Fruit fly (Drosophila melanogaster) whole organism, embryonic: ENCODE results near the gene TwdlM.

Source experiments
- CG12659 ChIP-seq: fragments of 200-800 bp; sonication (Bioruptor generic); optimal IDR thresholded peaks from 3 replicates; lab custom pipeline; 2017; ENCODE audit warnings: mild to moderate bottlenecking, missing biosample characterization, missing genetic modification reagents, missing genetic modification characterization
- CG2712 ChIP-seq: fragments of 200-800 bp; optimal IDR thresholded peaks from 3 replicates; lab custom pipeline; 2019; ENCODE audit warnings: missing biosample characterization, mild to moderate bottlenecking, missing genetic modification characterization, moderate library complexity
- CG30020 ChIP-seq: fragments of 200-800 bp; optimal IDR thresholded peaks from 2 replicates; lab custom pipeline; 2019; ENCODE audit warnings: missing biosample characterization, mild to moderate bottlenecking, missing genetic modification characterization, moderate library complexity
- Side ChIP-seq: fragments of 200-800 bp; sonication (Bioruptor generic); optimal IDR thresholded peaks from 2 replicates; lab custom pipeline; 2016; ENCODE audit warnings: missing biosample characterization, missing genetic modification characterization
- cad ChIP-seq: fragments of >200 bp; optimal IDR thresholded peaks from 2 replicates; lab custom pipeline; 2017; ENCODE audit warnings: missing biosample characterization, missing genetic modification characterization
- gsb-n ChIP-seq: fragments of 200-800 bp; sonication (Bioruptor generic); optimal IDR thresholded peaks from 3 replicates; lab custom pipeline; 2018; ENCODE audit warnings: missing biosample characterization, mild to moderate bottlenecking, missing genetic modification characterization
- ken ChIP-seq: fragments of 200-800 bp; sonication (Bioruptor generic); IDR thresholded peaks from 3 replicates; pipeline ENCODE4 v1.3.6; 2022; ENCODE audit warnings: missing biosample characterization, missing genetic modification characterization
- pan ChIP-seq, 4 experiments: fragments of >200 bp in 3 of 4; fragments of 200-800 bp in 1 of 4; sonication (Bioruptor generic) in 1 of 4; optimal IDR thresholded peaks in 3 of 4; IDR thresholded peaks in 1 of 4; 2 replicates each; pipeline versions ENCODE4 v1.3.6 to Lab custom; 2017 to 2022; ENCODE audit warnings: missing biosample characterization in 2 of 4, missing genetic modification characterization in 2 of 4, mixed read lengths in 1 of 4

dm6 chr3R:26628624-26629023, 9.7 kb downstream of the TwdlM start, which contains the start of gene TwdlK:
- TF ChIP-seq gsb-n (tag; lab: Kevin White, UChicago) (no peak), CG30020 (no peak), CG2712 (tag; lab: Kevin White, UChicago) (no peak), Side (no peak), pan (optimal IDR thresholded peaks at IDR 0.05; lab: Kevin White, UChicago) (no peak), pan (GFP tag; optimal IDR thresholded peaks at IDR 0.05 in 1 of 2, IDR thresholded peaks at IDR 0.05 in 1 of 2) (no peak), CG12659 (no peak), cad (GFP tag; lab: Kevin White, UChicago) (no peak), ken (no peak)
